Worm (Caenorhabditis elegans): ENCODE results near the gene lipl-4.
A peak's percentile ranks its signal among the peaks of the same experiment; 100 is the strongest.

ce11 chrV:6579992-6580391, 30.0 kb downstream of the lipl-4 start, which contains the start of gene EGAP9.3:
- no peak for TF ChIP-seq tlf-1 (GFP tag; optimal IDR thresholded peaks at IDR 0.05)
- no peak for TF ChIP-seq attf-3 (GFP tag; conservative IDR thresholded peaks at IDR 0.05)
- no peak for TF ChIP-seq ceh-58 (GFP tag; IDR thresholded peaks at IDR 0.05)
- TF ChIP-seq hsf-1 (GFP tag; IDR thresholded peaks at IDR 0.05) = no peak
- TF ChIP-seq nhr-80 (tag; optimal IDR thresholded peaks at IDR 0.05) = peak; percentile 59
- no peak for TF ChIP-seq D2030.7 (GFP tag; IDR thresholded peaks at IDR 0.05)
- no peak for TF ChIP-seq B0019.2 (GFP tag; conservative IDR thresholded peaks at IDR 0.05)
- TF ChIP-seq ccch-3 (GFP tag; optimal IDR thresholded peaks at IDR 0.05) = no peak
- TF ChIP-seq ceh-27 (GFP tag; optimal IDR thresholded peaks at IDR 0.05) = no peak
- TF ChIP-seq dpl-1 (GFP tag; optimal IDR thresholded peaks at IDR 0.05) = no peak
- no peak for TF ChIP-seq egl-18 (GFP tag; IDR thresholded peaks at IDR 0.05)
- TF ChIP-seq ztf-26 (tag; optimal IDR thresholded peaks at IDR 0.05) = no peak
- TF ChIP-seq die-1 (tag; optimal IDR thresholded peaks at IDR 0.05) = no peak

Measured in whole organism, young adult.